Worm (Caenorhabditis elegans) whole organism, young adult: Measurements from ENCODE around the gene T06E8.8.

ENCODE experiments used
- T26A5.8 ChIP-seq: sonication (generic microtip); optimal IDR thresholded peaks from 2 replicates; lab custom pipeline; 2016; ENCODE audit warnings: missing genetic modification characterization, missing compliant biosample characterization
- ccch-3 ChIP-seq: fragments of 200-800 bp; sonication (Bioruptor generic); optimal IDR thresholded peaks from 2 replicates; lab custom pipeline; 2018; ENCODE audit warnings: mild to moderate bottlenecking, missing genetic modification characterization, missing compliant biosample characterization
- ceh-27 ChIP-seq: fragments of 200-800 bp; sonication (Bioruptor generic); optimal IDR thresholded peaks from 2 replicates; lab custom pipeline; 2018; ENCODE audit warnings: mild to moderate bottlenecking, missing genetic modification characterization, moderate library complexity, missing compliant biosample characterization
- chd-7 ChIP-seq: sonication (generic microtip); optimal IDR thresholded peaks from 2 replicates; lab custom pipeline; 2016; ENCODE audit warnings: mild to moderate bottlenecking, missing genetic modification characterization, moderate library complexity, missing compliant biosample characterization
- egl-18 ChIP-seq: fragments of 200-800 bp; sonication (Bioruptor generic); IDR thresholded peaks from 2 replicates; pipeline ENCODE4 v1.3.6; 2022; ENCODE audit warnings: missing genetic modification reagents, missing genetic modification characterization, missing compliant biosample characterization
- lag-1 ChIP-seq: fragments of 200-800 bp; sonication (Bioruptor generic); IDR thresholded peaks from 2 replicates; pipeline ENCODE4 v1.3.6; 2022; ENCODE audit warnings: missing genetic modification reagents, missing genetic modification characterization, missing compliant biosample characterization
- let-607 ChIP-seq, 2 experiments: fragments of 200-800 bp in 1 of 2; sonication (Bioruptor generic) in 1 of 2; sonication (generic microtip) in 1 of 2; optimal IDR thresholded peaks; 2 replicates each; lab custom pipeline; 2016 to 2018; ENCODE audit warnings: mild to moderate bottlenecking in 2 of 2, missing compliant biosample characterization in 2 of 2, missing genetic modification characterization in 2 of 2, moderate library complexity in 2 of 2, missing genotype in 1 of 2
- pbrm-1 ChIP-seq: fragments of 200-800 bp; sonication (Bioruptor generic); IDR thresholded peaks from 2 replicates; pipeline ENCODE4 v1.3.6; 2022; ENCODE audit warnings: missing genetic modification reagents, missing genetic modification characterization, missing compliant biosample characterization
- pha-4 ChIP-seq: fragments of 150-350 bp; sonication (generic microtip); optimal IDR thresholded peaks from 2 replicates; lab custom pipeline; 2014; ENCODE audit warnings: missing biosample characterization, missing genetic modification reagents, missing genetic modification characterization
- snpc-4 ChIP-seq, 5 experiments: fragments of 150-350 bp in 1 of 5; sonication (generic microtip) in 4 of 5; optimal IDR thresholded peaks; 2 replicates each; lab custom pipeline; 2014 to 2018; ENCODE audit warnings: missing genetic modification characterization in 5 of 5, missing biosample characterization in 3 of 5, antibody characterized with exemption in 2 of 5, mild to moderate bottlenecking in 2 of 5, missing compliant biosample characterization in 2 of 5, missing genotype in 2 of 5, moderate library complexity in 2 of 5, missing genetic modification reagents in 1 of 5
- unc-62 ChIP-seq: fragments of 150-350 bp; optimal IDR thresholded peaks from 2 replicates; lab custom pipeline; 2014; ENCODE audit warnings: missing biosample characterization, missing genetic modification reagents, missing genetic modification characterization

DNA sequence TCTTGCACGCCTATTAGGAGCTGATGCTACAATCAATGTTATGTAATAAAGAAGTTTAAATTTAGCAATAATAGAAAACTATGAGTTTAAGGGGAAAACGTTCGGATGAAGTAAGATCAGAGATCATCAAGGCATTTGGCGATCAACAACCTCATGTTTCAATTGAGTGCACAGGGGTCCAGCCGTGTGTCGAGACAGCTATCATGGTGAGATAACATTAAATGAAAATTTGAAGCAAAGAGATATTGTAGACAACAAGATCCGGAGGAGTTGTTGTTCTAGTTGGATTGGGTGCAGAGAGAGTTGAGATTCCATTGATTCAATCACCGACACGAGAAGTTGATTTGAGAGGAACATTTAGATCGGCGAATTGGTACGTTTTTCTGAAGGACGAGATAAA is 42.6 kb downstream of the T06E8.8 start:
- no peak for TF ChIP-seq egl-18 (GFP tag; lab: Robert Waterston, UW)
- no peak for TF ChIP-seq ccch-3 (GFP tag; lab: Kevin White, UChicago)
- TF ChIP-seq ceh-27 (GFP tag; lab: Kevin White, UChicago): no peak
- no peak for TF ChIP-seq unc-62
- TF ChIP-seq pha-4 (tag; lab: Kevin White, UChicago): no peak
- TF ChIP-seq snpc-4 (GFP tag; optimal IDR thresholded peaks at IDR 0.05; lab: Kevin White, UChicago): no peak
- no peak for TF ChIP-seq snpc-4 (tag; optimal IDR thresholded peaks at IDR 0.05; lab: Kevin White, UChicago)
- TF ChIP-seq pbrm-1 (GFP tag; lab: Robert Waterston, UW): no peak
- TF ChIP-seq T26A5.8 (tag; lab: Kevin White, UChicago): no peak
- no peak for TF ChIP-seq let-607 (tag; optimal IDR thresholded peaks at IDR 0.05; lab: Kevin White, UChicago)
- TF ChIP-seq chd-7 (tag; lab: Kevin White, UChicago): no peak
- TF ChIP-seq lag-1: no peak
